Fruit fly (Drosophila melanogaster): ENCODE results near the gene CG15531.

CG15531 gene

DNA sequence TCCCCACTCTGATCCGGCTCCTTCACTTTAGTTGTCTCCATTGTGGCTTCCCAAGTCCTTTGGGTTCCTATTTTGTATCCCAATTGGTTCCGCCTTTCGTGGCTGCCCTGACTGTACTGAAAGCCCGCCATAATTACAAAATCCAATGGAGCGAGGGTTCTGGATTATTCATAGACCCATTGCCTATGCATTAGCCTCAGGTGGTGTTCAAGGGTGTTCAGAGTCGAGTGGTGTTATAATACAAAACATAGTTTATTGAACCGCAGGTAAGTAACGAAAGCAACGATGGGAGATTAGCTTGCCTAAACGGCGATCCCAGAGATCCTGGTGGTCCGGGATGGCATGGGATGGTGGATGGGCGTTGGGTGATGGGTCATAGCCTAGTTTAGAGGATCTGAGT lies at the start of gene CG15531:
CG15531 (minus strand) TSS at position 101 of the 400 bp plus-strand sequence.
- TF ChIP-seq CG17801 (GFP tag; optimal IDR thresholded peaks at IDR 0.05; ENCODE audit: partially characterized antibody): no peak

DNA sequence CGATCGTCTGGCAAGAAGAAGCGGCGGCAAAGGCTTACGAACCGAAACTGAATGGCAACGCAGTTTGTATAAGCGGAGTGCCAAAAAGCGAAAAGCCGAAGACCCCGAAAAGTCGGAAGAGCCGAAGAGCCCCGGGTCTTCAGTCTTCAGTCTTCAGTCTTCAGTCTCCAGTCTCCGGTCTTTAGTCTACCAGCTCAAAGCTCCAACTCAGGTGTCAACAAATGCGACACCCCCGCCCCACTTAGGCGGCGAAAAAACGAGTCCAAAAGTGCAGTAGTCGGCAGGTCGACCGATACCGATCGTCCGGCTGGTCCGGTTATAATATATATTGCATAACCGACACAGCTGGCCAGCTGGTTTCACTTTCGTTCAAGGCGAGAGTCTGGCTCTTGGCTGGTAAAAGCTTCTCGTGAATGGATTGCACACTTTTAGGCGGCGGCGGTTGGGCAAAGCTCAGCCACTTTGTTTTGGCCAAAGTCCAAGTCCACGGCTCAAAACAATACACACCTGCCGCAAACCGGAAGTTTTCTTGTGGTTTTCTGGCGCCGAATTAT lies 47.3 kb upstream of the CG15531 start, which contains the start of gene CG9737:
CG9737 (minus strand) TSS at position 51 of the 554 bp plus-strand sequence.
- peak; percentile 67 for TF ChIP-seq CG17801 (GFP tag; optimal IDR thresholded peaks at IDR 0.05; ENCODE audit: partially characterized antibody)

DNA sequence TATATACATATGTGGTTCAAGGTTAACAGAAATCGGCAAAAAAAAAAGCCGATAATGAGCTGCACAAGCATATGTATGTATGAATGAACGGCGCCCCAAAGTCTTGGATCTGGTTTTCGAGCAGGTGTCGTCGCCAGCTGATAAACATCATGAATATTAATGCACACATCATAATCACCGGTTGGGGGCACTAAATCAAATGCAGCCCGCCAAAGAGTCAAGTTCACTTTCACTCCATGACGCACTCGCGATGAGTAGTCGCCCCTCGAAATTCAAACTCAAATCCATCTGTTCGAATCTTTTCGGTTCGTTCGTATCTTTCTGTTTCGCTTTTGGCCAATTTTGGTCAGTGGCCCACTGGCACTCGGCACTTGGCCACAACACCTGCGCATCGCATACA lies 44.2 kb upstream of the CG15531 start:
- TF ChIP-seq CG17801 (GFP tag; optimal IDR thresholded peaks at IDR 0.05; ENCODE audit: partially characterized antibody): no peak

DNA sequence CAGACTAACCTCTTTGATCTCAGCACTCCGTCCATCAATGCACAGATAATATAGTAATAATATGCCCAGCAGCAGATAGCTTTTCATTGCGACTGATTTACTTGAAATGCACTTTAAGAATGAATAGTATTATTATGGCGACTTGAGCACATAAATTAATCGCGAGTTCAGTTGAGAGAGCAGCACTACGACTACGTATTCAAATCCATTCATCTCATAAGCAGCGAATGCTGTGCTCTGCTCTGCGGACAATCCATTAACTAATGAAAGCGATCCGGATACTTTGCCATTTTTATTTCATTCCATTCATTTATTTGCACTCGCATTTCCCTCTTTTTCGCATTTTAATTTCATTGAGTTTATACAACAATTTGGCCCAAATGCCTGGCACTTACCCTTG lies 41.6 kb upstream of the CG15531 start, which contains the start of gene CG43448:
CG43448 (minus strand) TSS at position 101 of the 400 bp plus-strand sequence.
- TF ChIP-seq CG17801 (GFP tag; optimal IDR thresholded peaks at IDR 0.05; ENCODE audit: partially characterized antibody): no peak

DNA sequence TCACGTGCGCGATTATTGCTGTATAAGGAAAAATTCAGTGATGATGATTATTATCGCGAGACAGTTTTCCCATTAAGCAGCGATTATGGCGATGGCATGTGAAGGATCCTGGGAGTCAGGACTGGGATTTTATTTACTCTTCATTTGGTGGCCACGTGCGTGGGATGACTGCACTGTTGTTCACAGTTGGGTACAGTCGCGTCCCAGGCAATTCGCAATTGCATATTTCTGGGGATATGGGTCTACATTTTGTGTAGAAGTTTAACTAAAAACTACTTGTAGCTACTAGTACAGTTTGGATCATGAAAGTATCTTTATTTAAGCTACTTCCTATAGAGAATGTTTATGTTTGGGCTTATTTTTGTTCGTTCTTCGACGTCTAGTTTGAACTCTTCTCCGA lies 41.0 kb upstream of the CG15531 start:
- TF ChIP-seq CG17801 (GFP tag; optimal IDR thresholded peaks at IDR 0.05; ENCODE audit: partially characterized antibody): no peak

DNA sequence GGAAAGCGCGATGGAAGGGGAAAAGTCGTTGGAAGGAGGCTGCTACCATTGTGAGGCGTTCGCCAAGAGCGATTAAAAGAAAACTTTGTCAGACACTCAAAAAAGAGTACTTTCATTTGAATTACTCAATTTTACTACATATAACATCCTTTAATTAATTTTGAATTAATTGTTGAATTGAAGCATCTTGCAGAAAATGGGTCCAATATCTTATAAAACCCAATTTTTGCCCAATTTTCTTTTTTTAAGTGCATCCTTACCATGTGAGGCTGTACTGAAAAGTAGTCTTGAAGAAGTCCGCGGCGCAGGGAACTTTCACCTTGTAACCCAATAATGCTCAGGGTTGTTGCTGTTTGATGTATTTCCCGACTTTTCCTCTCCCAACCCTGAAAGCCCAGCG lies 39.2 kb upstream of the CG15531 start:
- TF ChIP-seq CG17801 (GFP tag; optimal IDR thresholded peaks at IDR 0.05; ENCODE audit: partially characterized antibody): no peak

DNA sequence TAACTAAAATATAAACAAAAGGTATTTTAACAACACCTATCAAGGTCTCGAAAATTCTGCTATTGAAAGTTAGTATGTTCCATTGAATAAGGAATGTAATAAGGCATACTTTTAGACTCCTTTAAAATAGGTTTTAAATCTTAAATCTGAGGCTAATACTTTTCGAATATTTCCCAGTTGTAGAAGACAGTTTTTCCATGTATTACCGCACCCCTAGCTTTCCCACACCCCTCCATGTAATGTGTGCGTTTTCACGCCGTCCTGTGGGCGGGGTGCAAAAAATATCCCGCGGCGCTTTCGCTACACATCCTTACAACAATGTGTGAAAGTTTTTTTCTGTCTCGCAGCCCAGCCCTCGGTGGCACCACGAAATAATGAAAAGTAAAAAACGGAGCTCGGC lies 28.5 kb upstream of the CG15531 start:
- no peak for TF ChIP-seq CG17801 (GFP tag; optimal IDR thresholded peaks at IDR 0.05; ENCODE audit: partially characterized antibody)

DNA sequence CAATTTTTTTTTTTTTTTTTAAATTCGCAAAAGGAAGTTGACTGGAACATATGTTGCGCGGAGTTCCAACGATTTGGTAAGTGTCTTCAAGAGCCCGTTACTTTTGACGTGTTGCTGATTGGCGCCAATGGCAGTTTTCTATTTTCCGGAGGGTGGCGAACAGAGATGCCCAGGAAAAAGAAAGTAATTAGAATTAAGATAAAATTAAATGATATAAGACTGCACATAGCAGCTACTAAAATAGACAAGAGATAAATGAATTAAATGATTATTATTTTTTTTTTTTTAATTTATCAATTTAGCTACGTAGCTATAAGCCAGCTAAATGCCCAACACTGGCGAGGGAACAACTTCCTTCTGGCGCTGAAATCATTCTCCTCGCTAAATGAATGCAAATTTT lies 26.2 kb upstream of the CG15531 start:
- no peak for TF ChIP-seq CG17801 (GFP tag; optimal IDR thresholded peaks at IDR 0.05; ENCODE audit: partially characterized antibody)

DNA sequence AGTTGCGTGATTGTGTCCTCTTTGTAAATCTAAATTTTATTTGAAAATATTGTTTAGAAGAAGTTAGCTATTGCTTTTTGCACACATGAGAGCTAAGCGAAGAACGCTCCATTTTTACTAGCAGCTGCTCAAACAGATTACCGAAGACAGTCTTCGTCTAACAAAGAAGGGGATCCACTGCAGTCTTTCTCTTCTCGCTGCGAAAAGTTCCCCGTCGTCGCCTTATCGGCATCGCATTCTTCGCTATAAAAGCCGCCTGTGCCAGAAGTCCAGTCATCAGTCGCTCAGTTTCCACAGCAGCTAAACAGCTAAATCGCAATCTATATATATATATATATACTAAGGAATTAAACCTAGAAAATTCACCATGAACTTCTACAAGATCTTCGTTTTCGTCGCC lies 20.2 kb upstream of the CG15531 start, which contains the start of gene CecC:
CecC (plus strand) TSS at position 275 of the 400 bp plus-strand sequence.
- no peak for TF ChIP-seq CG17801 (GFP tag; optimal IDR thresholded peaks at IDR 0.05; ENCODE audit: partially characterized antibody)

DNA sequence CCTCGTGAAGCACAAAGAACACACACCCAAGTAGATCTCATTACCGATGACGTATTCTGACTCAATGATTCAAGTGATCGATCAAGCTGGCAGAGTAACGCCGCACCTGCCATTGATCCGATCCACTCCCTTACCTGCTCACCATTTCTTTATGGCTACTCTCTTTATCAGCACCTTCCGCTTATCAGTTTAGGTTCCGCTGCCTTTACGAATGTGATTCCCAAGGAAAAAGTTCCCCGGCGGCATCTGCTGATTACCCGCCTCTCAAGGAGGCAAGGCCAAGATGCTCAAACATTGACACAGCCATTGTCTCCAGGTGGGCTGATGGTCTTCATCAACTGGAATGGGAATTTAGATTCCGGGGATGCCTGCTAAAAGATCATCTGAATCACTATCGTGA lies 19.0 kb upstream of the CG15531 start:
- TF ChIP-seq CG17801 (GFP tag; optimal IDR thresholded peaks at IDR 0.05; ENCODE audit: partially characterized antibody): no peak

DNA sequence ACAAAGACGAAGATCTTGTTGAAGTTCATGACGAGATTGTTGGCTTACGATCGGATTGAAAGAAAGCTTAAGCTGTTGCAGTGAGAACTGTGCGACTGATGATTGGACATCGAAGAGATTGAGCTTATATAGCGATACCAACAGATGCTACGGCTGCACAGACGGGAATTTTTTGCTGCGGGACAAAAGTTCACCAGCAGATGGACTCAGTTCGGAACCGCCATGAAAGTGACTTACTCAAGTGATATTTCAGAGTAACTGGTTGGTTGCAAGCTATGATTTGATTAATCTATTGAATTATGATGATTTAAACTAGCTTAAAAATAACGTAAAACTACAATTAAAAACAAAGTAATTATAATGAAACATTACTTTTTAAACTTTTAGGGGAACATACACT lies 17.7 kb upstream of the CG15531 start, which contains the start of gene CecB:
CecB (minus strand) TSS at position 101 of the 400 bp plus-strand sequence.
- TF ChIP-seq CG17801 (GFP tag; optimal IDR thresholded peaks at IDR 0.05; ENCODE audit: partially characterized antibody): no peak

DNA sequence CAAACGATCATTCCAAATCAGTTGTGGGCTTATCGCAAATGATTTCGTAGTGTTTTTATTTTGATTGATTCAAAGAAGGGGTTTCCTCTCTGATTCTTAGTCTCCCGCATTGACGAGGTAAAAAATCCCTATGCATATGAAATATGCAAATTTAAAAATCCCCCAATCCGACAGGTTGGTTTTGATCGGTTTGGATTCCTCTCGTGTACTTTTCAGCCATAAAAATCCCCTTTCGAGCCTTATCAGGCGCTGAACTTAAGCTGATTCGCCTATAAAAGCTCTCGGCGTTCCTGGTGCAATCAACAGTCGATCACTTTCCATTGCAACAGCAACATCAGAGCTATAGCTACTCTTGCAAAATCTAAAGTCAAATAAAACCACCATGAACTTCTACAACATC lies 15.8 kb upstream of the CG15531 start, which contains the start of gene CecA2:
CecA2 (plus strand) TSS at position 301 of the 400 bp plus-strand sequence.
- no peak for TF ChIP-seq CG17801 (GFP tag; optimal IDR thresholded peaks at IDR 0.05; ENCODE audit: partially characterized antibody)

DNA sequence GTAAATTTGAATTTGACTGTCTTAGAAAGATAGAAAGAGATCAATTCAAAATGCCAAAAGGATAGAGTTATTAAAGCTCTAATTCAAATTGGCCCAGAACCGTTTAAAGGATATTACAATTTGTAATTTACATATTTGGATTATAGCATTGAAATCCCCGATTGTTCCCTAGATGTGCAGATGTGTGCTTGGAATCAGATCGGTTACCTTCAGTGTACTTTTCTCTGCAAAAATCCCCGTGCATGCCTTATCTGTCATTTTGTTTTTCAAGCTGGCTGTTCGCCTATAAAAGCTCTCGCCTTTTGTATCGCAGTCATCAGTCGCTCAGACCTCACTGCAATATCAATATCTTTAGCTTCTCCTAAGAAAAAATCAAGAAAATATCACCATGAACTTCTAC lies 14.5 kb upstream of the CG15531 start, which contains the start of gene CecA1:
CecA1 (plus strand) TSS at position 315 of the 400 bp plus-strand sequence.
- no peak for TF ChIP-seq CG17801 (GFP tag; optimal IDR thresholded peaks at IDR 0.05; ENCODE audit: partially characterized antibody)

DNA sequence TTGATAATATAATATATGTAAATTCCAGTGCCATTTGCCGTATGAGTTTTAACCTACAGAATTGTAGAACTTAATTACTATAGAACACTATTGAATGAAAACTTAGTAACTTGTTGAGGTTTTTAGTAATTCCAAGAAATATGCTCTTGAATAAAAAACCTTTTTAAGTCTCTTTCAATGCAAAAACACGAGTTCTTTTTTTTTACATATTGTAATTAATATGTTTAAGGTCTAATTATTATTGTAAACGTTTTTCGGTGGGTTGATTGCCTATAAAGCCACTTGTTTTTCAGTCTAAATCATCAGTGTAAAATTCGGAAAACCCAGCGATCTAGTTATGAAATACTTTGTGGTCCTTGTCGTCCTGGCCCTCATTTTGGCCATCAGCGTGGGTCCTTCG lies 13.6 kb upstream of the CG15531 start, which contains the start of gene Anp:
Anp (plus strand) TSS at position 301 of the 400 bp plus-strand sequence.
- no peak for TF ChIP-seq CG17801 (GFP tag; optimal IDR thresholded peaks at IDR 0.05; ENCODE audit: partially characterized antibody)

DNA sequence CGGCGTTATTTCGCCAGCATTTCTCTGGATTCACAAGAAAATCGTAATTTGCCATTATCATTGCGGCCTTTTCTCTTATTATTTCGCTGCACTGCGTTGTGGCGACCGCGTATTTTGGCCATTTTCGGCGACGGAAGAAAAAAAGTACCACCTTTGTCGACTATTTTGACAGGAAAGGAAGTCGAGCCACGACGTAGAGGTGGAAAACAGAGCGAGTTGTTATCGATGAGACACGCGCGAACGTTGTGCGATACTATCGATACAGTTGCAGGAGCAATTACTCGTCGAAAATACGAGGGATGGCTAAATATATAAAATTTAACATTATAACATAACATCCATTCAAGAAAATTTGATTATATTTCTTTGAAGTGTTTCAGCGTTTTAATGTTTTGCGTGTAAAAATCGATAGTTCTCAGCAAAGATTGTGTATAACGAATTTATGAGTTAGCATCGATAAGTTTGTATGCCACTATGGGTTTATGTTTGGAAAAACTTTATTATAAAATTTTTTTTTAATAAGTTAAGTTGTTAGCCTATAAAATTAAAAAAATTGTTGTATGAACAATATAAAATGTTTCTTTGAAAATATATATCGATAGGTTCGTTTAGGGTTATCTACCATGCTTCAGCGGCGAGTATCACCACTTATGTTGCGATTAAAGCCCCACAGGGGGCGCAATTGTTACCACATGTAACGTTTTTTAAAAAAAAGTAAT lies 12.9 kb upstream of the CG15531 start, which contains the start of gene RpS7:
RpS7 (minus strand) TSS at position 255 of the 719 bp plus-strand sequence.
- peak; percentile 86 for TF ChIP-seq CG17801 (GFP tag; optimal IDR thresholded peaks at IDR 0.05; ENCODE audit: partially characterized antibody)

DNA sequence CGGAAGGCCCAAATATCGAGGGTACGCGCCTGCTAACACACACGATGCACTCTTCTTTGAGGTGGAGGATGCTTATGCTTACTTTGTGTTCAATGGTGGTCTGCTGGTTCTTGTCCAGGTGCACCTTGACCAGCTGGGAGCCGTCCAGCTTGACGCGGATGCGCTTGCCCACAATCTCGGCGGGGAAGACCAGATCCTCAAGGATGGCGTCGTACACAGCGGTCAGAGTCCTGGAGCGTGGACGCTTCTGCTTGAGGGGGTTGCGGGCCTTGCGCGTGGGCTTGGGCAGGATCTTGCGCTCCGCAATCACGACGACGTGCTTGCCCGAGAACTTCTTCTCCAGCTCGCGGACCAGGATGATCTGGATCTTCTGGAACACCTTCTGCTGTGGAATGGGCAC lies 12.0 kb upstream of the CG15531 start:
- no peak for TF ChIP-seq CG17801 (GFP tag; optimal IDR thresholded peaks at IDR 0.05; ENCODE audit: partially characterized antibody)
